Worm (Caenorhabditis elegans): ENCODE results near the gene K09C6.8.

- TF ChIP-seq nhr-25 (tag; optimal IDR thresholded peaks at IDR 0.05; ENCODE audit: borderline replicate concordance, insufficient read depth) (no peak), nhr-77 (tag; optimal IDR thresholded peaks at IDR 0.05) (no peak), dpl-1 (GFP tag; optimal IDR thresholded peaks at IDR 0.05) (no peak), snpc-4 (tag; optimal IDR thresholded peaks at IDR 0.05) (no peak), aly-2 (tag; optimal IDR thresholded peaks at IDR 0.05) (no peak), ama-1 (optimal IDR thresholded peaks at IDR 0.05) (no peak), nhr-11 (tag; optimal IDR thresholded peaks at IDR 0.05) (no peak), lin-39 (tag; optimal IDR thresholded peaks at IDR 0.05) (no peak), pqm-1 (tag; optimal IDR thresholded peaks at IDR 0.05) (no peak), lir-3 (tag; optimal IDR thresholded peaks at IDR 0.05) (no peak), lsy-2 (tag; optimal IDR thresholded peaks at IDR 0.05) (no peak), zag-1 (tag; optimal IDR thresholded peaks at IDR 0.05) (no peak), unc-130 (GFP tag; optimal IDR thresholded peaks at IDR 0.05) (no peak), F37D6.2 (tag; optimal IDR thresholded peaks at IDR 0.05) (no peak)
Measured at ce11 chrV:879171-879570, 36.2 kb upstream of the K09C6.8 start, which contains the start of gene srg-53.

All from whole organism, L4 larva.